Fruit fly (Drosophila melanogaster): Measurements from ENCODE around the gene Rpn12.

The Rpn12 gene

DNA sequence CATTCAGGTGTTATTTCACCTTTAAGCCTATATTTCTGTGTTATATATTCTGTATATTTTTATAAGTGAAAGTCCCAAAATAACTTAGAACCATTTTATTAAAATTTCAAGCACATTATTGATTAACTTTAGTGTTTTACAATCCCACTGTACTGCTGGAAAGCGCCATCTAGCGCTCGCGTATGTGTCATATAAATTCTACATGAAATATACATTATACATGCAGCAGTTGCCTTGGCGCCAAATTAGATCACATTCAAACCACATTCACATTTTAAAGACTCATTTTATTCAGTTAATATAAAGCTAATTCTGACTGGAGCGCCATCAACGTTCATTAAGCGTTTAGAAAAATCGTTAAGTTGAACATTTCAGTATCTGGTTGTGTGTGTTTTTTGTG lies 19.5 kb upstream of the Rpn12 start:
- TF ChIP-seq CG13204 (GFP tag; optimal IDR thresholded peaks at IDR 0.05) (no peak), CG15710 (tag; optimal IDR thresholded peaks at IDR 0.05) (no peak), fd96Ca (GFP tag; IDR thresholded peaks at IDR 0.05) (no peak), CG4496 (GFP tag; IDR thresholded peaks at IDR 0.05) (no peak), Pif1B (GFP tag; optimal IDR thresholded peaks at IDR 0.05) (no peak), rn (GFP tag; IDR thresholded peaks at IDR 0.05) (no peak), CG9948 (tag; optimal IDR thresholded peaks at IDR 0.05) (no peak), CG32121 (GFP tag; IDR thresholded peaks at IDR 0.05) (no peak), D1 (tag; optimal IDR thresholded peaks at IDR 0.05) (no peak), CG8159 (tag; optimal IDR thresholded peaks at IDR 0.05) (no peak), CG8301 (tag; optimal IDR thresholded peaks at IDR 0.05) (no peak), CG10348 (GFP tag; IDR thresholded peaks at IDR 0.05) (no peak), CG14655 (GFP tag; optimal IDR thresholded peaks at IDR 0.05) (no peak)

DNA sequence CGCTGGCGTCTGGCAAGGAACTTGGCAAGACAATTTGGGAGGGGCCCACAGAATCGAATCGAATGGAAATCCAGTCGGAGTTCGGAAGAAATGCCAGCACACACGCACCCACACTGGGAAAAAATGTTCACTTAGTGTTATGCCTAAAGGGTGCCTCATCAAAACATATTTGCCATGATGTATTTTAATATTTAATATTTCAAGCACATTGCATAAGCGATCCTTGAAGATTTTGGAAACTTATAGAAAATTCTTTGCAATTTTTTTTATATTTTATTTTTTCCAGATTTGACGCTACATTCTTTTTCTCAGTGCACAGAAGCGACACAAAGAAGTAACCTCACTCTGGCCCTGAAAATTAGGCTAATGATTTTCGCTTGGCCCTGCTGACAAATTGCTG lies 16.7 kb upstream of the Rpn12 start:
- TF ChIP-seq CG34367 (tag; optimal IDR thresholded peaks at IDR 0.05) (no peak), EcR (GFP tag; optimal IDR thresholded peaks at IDR 0.05) (no peak), Snoo (tag; optimal IDR thresholded peaks at IDR 0.05) (no peak), Pif1A (GFP tag; optimal IDR thresholded peaks at IDR 0.05) (no peak), CG12605 (GFP tag; IDR thresholded peaks at IDR 0.05) (no peak), CG10348 (GFP tag; IDR thresholded peaks at IDR 0.05) (no peak), CG17806 (tag; optimal IDR thresholded peaks at IDR 0.05) (no peak), CG32121 (GFP tag; IDR thresholded peaks at IDR 0.05) (no peak), CG8301 (tag; optimal IDR thresholded peaks at IDR 0.05) (no peak), fd96Ca (GFP tag; IDR thresholded peaks at IDR 0.05) (no peak), CG9948 (tag; optimal IDR thresholded peaks at IDR 0.05) (no peak), CG13204 (GFP tag; optimal IDR thresholded peaks at IDR 0.05) (no peak)

DNA sequence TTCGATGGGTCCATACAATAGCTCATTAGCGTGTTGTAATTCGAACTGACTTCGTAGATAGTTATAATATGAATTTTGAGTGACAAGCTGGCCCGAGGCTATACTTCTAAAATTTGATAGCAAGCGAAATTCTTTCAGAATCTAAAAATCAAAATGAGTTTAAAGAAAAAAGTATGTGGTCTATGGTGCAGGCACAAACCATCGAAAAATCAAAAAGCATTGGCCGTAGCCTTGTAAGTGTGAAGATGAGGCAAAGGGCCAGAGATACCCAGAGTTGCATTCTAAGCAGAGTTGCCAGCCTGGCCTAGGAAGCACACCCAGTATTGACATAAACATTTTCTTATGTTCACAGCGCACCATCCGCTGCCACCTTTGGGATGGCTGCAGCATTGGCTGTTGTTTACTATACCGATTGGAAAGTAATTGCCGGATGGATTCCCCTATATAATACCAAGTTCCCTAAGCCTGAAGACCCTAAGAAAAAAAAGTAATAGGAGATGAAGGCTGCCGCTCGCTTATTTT lies 16.1 kb upstream of the Rpn12 start, which contains the start of gene UQCR-6.4L:
Gene UQCR-6.4L, plus strand, starts transcription at position 51 of the 522 bp plus-strand sequence.
- TF ChIP-seq CG8301 (tag; optimal IDR thresholded peaks at IDR 0.05) (no peak), CG13204 (GFP tag; optimal IDR thresholded peaks at IDR 0.05) (no peak), fd96Ca (GFP tag; IDR thresholded peaks at IDR 0.05) (no peak), CG15710 (tag; optimal IDR thresholded peaks at IDR 0.05) (no peak), CG10348 (GFP tag; IDR thresholded peaks at IDR 0.05) (no peak), CG14655 (GFP tag; optimal IDR thresholded peaks at IDR 0.05) (no peak), gl (tag; optimal IDR thresholded peaks at IDR 0.05) (no peak), EcR (GFP tag; optimal IDR thresholded peaks at IDR 0.05) (no peak), CG4496 (GFP tag; IDR thresholded peaks at IDR 0.05) (no peak), CG12605 (GFP tag; IDR thresholded peaks at IDR 0.05) (no peak), Snoo (tag; optimal IDR thresholded peaks at IDR 0.05) (no peak)

DNA sequence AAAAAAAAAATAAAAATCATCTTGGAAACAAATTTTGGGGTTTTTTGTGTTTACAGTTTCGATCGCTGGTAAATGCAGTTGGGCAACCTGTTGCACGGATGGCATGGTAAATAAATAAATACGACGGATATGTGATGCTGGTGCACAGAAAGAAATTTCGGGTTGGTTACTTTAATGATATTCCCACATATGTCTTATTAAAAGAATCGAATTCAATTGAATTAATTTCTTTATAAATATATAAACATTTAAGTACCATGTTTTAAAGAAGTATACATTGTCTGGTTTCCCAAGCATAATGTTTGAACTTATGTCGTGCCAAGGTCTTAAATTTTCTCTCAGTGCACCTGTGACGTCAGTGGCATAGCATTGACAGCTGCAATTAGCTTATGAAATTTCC lies 15.3 kb upstream of the Rpn12 start:
- TF ChIP-seq rn (GFP tag; IDR thresholded peaks at IDR 0.05) = no peak
- no peak for TF ChIP-seq CG10348 (GFP tag; IDR thresholded peaks at IDR 0.05)
- no peak for TF ChIP-seq CG12605 (GFP tag; IDR thresholded peaks at IDR 0.05)
- TF ChIP-seq Pif1B (GFP tag; optimal IDR thresholded peaks at IDR 0.05) = no peak
- no peak for TF ChIP-seq CG13204 (GFP tag; optimal IDR thresholded peaks at IDR 0.05)
- TF ChIP-seq CG34367 (tag; optimal IDR thresholded peaks at IDR 0.05) = no peak
- no peak for TF ChIP-seq fd96Ca (GFP tag; IDR thresholded peaks at IDR 0.05)
- no peak for TF ChIP-seq CG4496 (GFP tag; IDR thresholded peaks at IDR 0.05)
- TF ChIP-seq CG14655 (GFP tag; optimal IDR thresholded peaks at IDR 0.05) = peak; percentile 16
- TF ChIP-seq CG32121 (GFP tag; IDR thresholded peaks at IDR 0.05) = 0 out of 2 replicates have a peak, but pooled peaks have one; percentile 20
- no peak for TF ChIP-seq CG8159 (tag; optimal IDR thresholded peaks at IDR 0.05)
- no peak for TF ChIP-seq CG9948 (tag; optimal IDR thresholded peaks at IDR 0.05)
- TF ChIP-seq Ets98B (GFP tag; IDR thresholded peaks at IDR 0.05) = no peak
- no peak for TF ChIP-seq CG15710 (tag; optimal IDR thresholded peaks at IDR 0.05)

DNA sequence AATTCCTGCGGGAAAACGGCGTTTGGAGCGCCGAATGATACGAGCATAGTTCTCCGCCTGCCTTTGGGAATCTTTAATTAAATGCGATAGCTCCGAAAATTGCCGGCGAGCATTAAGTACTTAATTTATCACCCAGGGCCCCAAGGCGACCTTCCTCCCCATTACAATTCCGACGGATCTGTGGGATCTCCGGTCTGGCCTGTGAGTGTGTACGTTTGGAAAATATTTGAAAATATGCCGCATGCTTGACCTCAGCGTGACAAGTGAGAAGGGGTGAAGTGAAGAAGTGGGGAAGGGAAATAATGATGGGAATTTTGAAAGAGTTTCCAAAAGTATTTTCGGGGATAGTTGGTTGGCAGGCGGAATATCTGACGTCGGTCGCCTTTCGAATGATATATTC lies 13.4 kb upstream of the Rpn12 start:
- TF ChIP-seq rn (GFP tag; IDR thresholded peaks at IDR 0.05) (no peak), CG10348 (GFP tag; IDR thresholded peaks at IDR 0.05) (no peak), D1 (tag; optimal IDR thresholded peaks at IDR 0.05) (no peak), CG34367 (tag; optimal IDR thresholded peaks at IDR 0.05) (no peak), CG13204 (GFP tag; optimal IDR thresholded peaks at IDR 0.05) (no peak), gl (tag; optimal IDR thresholded peaks at IDR 0.05) (no peak), CG32121 (GFP tag; IDR thresholded peaks at IDR 0.05) (no peak), Snoo (tag; optimal IDR thresholded peaks at IDR 0.05) (no peak), fd96Ca (GFP tag; IDR thresholded peaks at IDR 0.05) (no peak), CG4496 (GFP tag; IDR thresholded peaks at IDR 0.05) (no peak), CG12605 (GFP tag; IDR thresholded peaks at IDR 0.05) (no peak), EcR (GFP tag; optimal IDR thresholded peaks at IDR 0.05) (no peak), CG8301 (tag; optimal IDR thresholded peaks at IDR 0.05) (no peak), CG8159 (tag; optimal IDR thresholded peaks at IDR 0.05) (no peak), CG17806 (tag; optimal IDR thresholded peaks at IDR 0.05) (no peak), Pif1B (GFP tag; optimal IDR thresholded peaks at IDR 0.05) (no peak), CG9948 (tag; optimal IDR thresholded peaks at IDR 0.05) (no peak)

DNA sequence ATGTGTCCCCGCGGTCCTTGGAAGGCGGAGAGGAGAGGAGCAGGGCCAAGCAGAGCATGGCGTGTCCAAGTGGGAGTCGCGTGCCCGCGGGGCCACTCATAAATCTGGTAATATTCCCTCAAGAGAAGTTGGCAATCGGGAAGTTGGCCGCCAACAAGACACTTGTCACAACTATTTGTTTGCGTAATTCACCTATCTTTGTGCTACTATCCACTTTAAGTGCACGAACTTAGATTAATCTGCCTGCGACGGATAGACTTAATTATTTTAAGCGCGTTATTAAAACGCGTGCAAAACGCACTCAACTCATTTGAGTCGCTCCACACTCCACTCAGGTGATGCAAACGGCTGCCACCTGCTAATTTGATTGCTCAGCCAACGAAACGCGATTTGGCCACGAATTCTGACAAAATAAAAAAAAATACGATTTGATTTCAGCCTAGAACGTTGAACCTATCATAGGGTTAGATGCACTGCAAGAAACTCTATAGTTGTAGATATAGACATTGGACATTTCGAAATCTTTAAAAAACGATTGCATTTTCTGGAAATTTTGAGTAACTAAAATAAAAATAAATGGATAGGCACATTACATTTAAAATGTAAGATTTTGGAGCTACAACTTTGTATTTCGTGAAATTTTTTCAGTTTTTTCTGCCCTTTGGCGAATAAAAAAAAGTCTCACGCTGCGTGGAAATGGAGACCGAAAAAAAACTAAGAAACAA lies 11.7 kb upstream of the Rpn12 start:
- TF ChIP-seq CG15710 (tag; optimal IDR thresholded peaks at IDR 0.05) (no peak), Ets98B (GFP tag; IDR thresholded peaks at IDR 0.05) (no peak), CG4496 (GFP tag; IDR thresholded peaks at IDR 0.05) (0 out of 3 replicates have a peak, but pooled peaks have one; percentile 6), CG8301 (tag; optimal IDR thresholded peaks at IDR 0.05) (peak; percentile 7), Pif1B (GFP tag; optimal IDR thresholded peaks at IDR 0.05) (no peak)

Data from whole organism, pupa.